Worm (Caenorhabditis elegans): ENCODE data around the gene acr-5.
A peak's percentile ranks its signal among the peaks of the same experiment; 100 is the strongest.

The acr-5 gene

ce11 chrIII:6488916-6489315, 25.7 kb downstream of the acr-5 start (continued):
- TF ChIP-seq alr-1 (tag; optimal IDR thresholded peaks at IDR 0.05; ENCODE audit: borderline replicate concordance) (no peak), lir-3 (tag; optimal IDR thresholded peaks at IDR 0.05; ENCODE audit: poor library complexity) (no peak), pax-3 (tag; optimal IDR thresholded peaks at IDR 0.05) (no peak), ceh-88 (GFP tag; IDR thresholded peaks at IDR 0.05) (no peak), efl-1 (optimal IDR thresholded peaks at IDR 0.05) (peak; percentile 64 to 77), efl-1 (GFP tag; optimal IDR thresholded peaks at IDR 0.05 in 1 of 2) (peak; percentile 72 to 96), isw-1 (GFP tag; IDR thresholded peaks at IDR 0.05) (peak; percentile 36), swsn-7 (tag; optimal IDR thresholded peaks at IDR 0.05) (peak; percentile 50), nhr-85 (tag) (peak; percentile 79), mdl-1 (tag; optimal IDR thresholded peaks at IDR 0.05) (peak in 1 of 2 experiments; percentile 36), egl-13 (tag; optimal IDR thresholded peaks at IDR 0.05) (no peak), mab-9 (GFP tag; IDR thresholded peaks at IDR 0.05) (no peak), nhr-237 (tag; optimal IDR thresholded peaks at IDR 0.05) (no peak), sox-4 (tag; optimal IDR thresholded peaks at IDR 0.05) (no peak), nhr-71 (tag; optimal IDR thresholded peaks at IDR 0.05) (peak; percentile 65), tbx-2 (tag; optimal IDR thresholded peaks at IDR 0.05) (no peak), ces-1 (GFP tag; optimal IDR thresholded peaks at IDR 0.05) (no peak), lin-35 (GFP tag; optimal IDR thresholded peaks at IDR 0.05) (peak; percentile 54 to 64), ztf-4 (tag; optimal IDR thresholded peaks at IDR 0.05) (no peak), nhr-20 (tag; optimal IDR thresholded peaks at IDR 0.05) (peak; percentile 62), Y116A8C.19 (tag; optimal IDR thresholded peaks at IDR 0.05; ENCODE audit: borderline replicate concordance) (no peak), F16B12.6 (tag; optimal IDR thresholded peaks at IDR 0.05) (peak; percentile 95), nhr-11 (tag; optimal IDR thresholded peaks at IDR 0.05) (no peak), fos-1 (tag; optimal IDR thresholded peaks at IDR 0.05) (peak; percentile 28), blmp-1 (tag; optimal IDR thresholded peaks at IDR 0.05) (peak; percentile 43), nhr-77 (tag; optimal IDR thresholded peaks at IDR 0.05) (no peak), lsy-2 (tag; optimal IDR thresholded peaks at IDR 0.05) (peak; percentile 72 to 76), nhr-84 (tag; optimal IDR thresholded peaks at IDR 0.05) (no peak), efl-3 (GFP tag; optimal IDR thresholded peaks at IDR 0.05) (no peak), skn-1 (tag; optimal IDR thresholded peaks at IDR 0.05) (peak; percentile 98), rnt-1 (tag; optimal IDR thresholded peaks at IDR 0.05) (peak; percentile 52), fkh-8 (tag; optimal IDR thresholded peaks at IDR 0.05) (peak; percentile 7), ztf-11 (tag; optimal IDR thresholded peaks at IDR 0.05) (no peak), lin-15B (tag; optimal IDR thresholded peaks at IDR 0.05) (peak; percentile 13), irx-1 (tag; optimal IDR thresholded peaks at IDR 0.05) (no peak), lin-39 (tag; optimal IDR thresholded peaks at IDR 0.05) (no peak), hlh-4 (tag; optimal IDR thresholded peaks at IDR 0.05) (no peak), egl-27 (tag; optimal IDR thresholded peaks at IDR 0.05) (no peak), tlp-1 (tag; optimal IDR thresholded peaks at IDR 0.05) (no peak), unc-130 (tag; optimal IDR thresholded peaks at IDR 0.05) (no peak), mep-1 (tag; optimal IDR thresholded peaks at IDR 0.05) (peak; percentile 36), nhr-90 (tag; optimal IDR thresholded peaks at IDR 0.05; ENCODE audit: poor library complexity) (peak; percentile 24), ceh-8 (GFP tag; optimal IDR thresholded peaks at IDR 0.05) (no peak), mef-2 (tag; optimal IDR thresholded peaks at IDR 0.05) (no peak), C16A3.4 (tag; optimal IDR thresholded peaks at IDR 0.05) (peak; percentile 49), unc-86 (tag; optimal IDR thresholded peaks at IDR 0.05) (no peak), fkh-4 (tag; optimal IDR thresholded peaks at IDR 0.05; ENCODE audit: borderline replicate concordance) (no peak), ceh-63 (GFP tag; optimal IDR thresholded peaks at IDR 0.05) (no peak), pag-3 (tag; optimal IDR thresholded peaks at IDR 0.05; ENCODE audit: borderline replicate concordance, insufficient read depth) (no peak), pqm-1 (tag; optimal IDR thresholded peaks at IDR 0.05) (no peak), zag-1 (tag; optimal IDR thresholded peaks at IDR 0.05) (no peak), ceh-90 (tag; optimal IDR thresholded peaks at IDR 0.05) (no peak), nhr-28 (tag; optimal IDR thresholded peaks at IDR 0.05) (no peak), sup-37 (GFP tag; optimal IDR thresholded peaks at IDR 0.05) (no peak)
